Worm (Caenorhabditis elegans): ENCODE results near the gene npr-40.
A peak's percentile ranks its signal among the peaks of the same experiment; 100 is the strongest.

DNA sequence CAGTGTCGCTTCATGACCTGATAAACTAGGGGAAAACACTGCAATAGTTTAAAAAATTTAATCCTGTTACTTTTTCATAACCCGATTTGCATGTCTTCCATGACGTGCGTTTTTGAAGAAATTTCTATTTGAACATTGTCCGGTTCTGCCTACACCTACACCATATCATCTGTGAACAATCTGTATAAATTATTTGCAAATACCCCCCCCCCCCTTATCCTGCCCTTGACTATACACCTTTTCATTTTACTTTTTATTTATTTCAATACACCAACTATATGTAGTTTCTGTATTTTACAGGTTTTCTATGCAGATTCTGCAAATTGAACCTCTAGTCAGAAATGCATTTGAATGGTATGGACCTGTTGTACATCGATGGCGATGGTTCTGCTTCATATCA, 30.4 kb upstream of the npr-40 start, which contains the start of gene daf-6:
- TF ChIP-seq unc-62 (GFP tag; optimal IDR thresholded peaks at IDR 0.05) (no peak), jun-1 (tag; optimal IDR thresholded peaks at IDR 0.05) (no peak), ztf-11 (tag; optimal IDR thresholded peaks at IDR 0.05) (no peak), zip-4 (GFP tag; optimal IDR thresholded peaks at IDR 0.05) (no peak), efl-1 (optimal IDR thresholded peaks at IDR 0.05) (no peak), efl-1 (GFP tag; optimal IDR thresholded peaks at IDR 0.05 in 1 of 2) (peak in 1 of 2 experiments; percentile 84), mab-9 (GFP tag; IDR thresholded peaks at IDR 0.05) (no peak), ces-1 (GFP tag; optimal IDR thresholded peaks at IDR 0.05) (no peak), elt-3 (tag; optimal IDR thresholded peaks at IDR 0.05) (no peak), ceh-8 (GFP tag; optimal IDR thresholded peaks at IDR 0.05) (no peak), lin-15B (tag; optimal IDR thresholded peaks at IDR 0.05) (no peak), egl-27 (tag; optimal IDR thresholded peaks at IDR 0.05) (no peak)

Measured in whole organism, L1 larva.